Worm (Caenorhabditis elegans) whole organism, L4/young adult: ENCODE measurements around the gene srg-7.

Experiments used
- W03F9.2 ChIP-seq: fragments of 150-350 bp; optimal IDR thresholded peaks from 2 replicates; lab custom pipeline; 2014; ENCODE audit warnings: missing biosample characterization, missing genetic modification characterization
- dao-5 ChIP-seq: sonication (generic microtip); optimal IDR thresholded peaks from 2 replicates; lab custom pipeline; 2016; ENCODE audit warnings: missing genotype, missing genetic modification characterization, moderate library complexity, missing compliant biosample characterization
- him-1 ChIP-seq: sonication (generic microtip); optimal IDR thresholded peaks from 2 replicates; lab custom pipeline; 2016; ENCODE audit warnings: missing genotype, missing genetic modification reagents, missing genetic modification characterization, missing compliant biosample characterization

The srg-7 gene

ce11 chrIII:6268061-6268460, at the start of gene srg-7:
srg-7 (minus strand) TSS chrIII:6268161.
- TF ChIP-seq dao-5 (tag; lab: Kevin White, UChicago) = no peak
- no peak for TF ChIP-seq W03F9.2 (tag; lab: Kevin White, UChicago)
- TF ChIP-seq him-1 (tag; lab: Kevin White, UChicago) = no peak

DNA sequence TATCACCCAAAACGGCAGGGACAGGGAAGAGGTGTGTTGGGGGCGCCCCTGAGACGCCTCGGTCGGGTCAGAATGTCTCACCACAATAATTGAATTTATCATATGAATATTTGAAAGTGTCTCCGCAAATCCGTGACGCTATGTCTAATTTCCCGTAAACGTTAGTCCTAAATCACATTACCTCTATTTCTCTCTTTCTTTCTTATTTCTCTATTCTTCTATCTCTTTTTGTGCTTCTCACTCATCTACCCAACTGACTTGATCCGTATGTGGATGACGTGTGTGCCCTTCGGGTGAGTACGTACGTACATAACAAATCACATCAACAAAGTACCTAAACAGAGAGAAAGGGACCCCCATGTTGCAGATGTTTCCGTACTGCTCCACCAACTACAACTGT, 49.4 kb upstream of the srg-7 start:
- TF ChIP-seq dao-5 (tag; lab: Kevin White, UChicago) (no peak), him-1 (tag; lab: Kevin White, UChicago) (no peak), W03F9.2 (tag; lab: Kevin White, UChicago) (no peak)

ce11 chrIII:6316795-6317194, 48.8 kb upstream of the srg-7 start:
- no peak for TF ChIP-seq W03F9.2 (tag; lab: Kevin White, UChicago)
- no peak for TF ChIP-seq dao-5 (tag; lab: Kevin White, UChicago)
- TF ChIP-seq him-1 (tag; lab: Kevin White, UChicago) = no peak

DNA sequence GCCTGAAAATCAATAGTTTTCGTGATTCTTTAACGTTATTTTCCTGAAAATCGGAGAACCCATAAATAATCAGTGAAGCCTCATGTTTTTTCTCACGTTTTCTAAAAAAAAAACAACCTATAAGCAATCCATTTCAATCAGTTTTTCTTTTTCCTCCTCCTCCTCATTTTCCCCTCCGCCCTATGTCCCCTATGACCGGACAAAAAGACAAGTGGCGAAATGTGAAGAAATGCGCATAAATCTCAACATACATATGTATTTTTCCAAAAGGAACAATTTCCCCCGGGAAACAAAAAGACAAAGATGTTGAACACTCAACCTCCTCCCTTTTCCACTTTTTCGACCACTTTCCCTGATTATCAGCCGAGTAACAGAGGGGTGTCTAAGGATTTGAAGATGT, 47.6 kb upstream of the srg-7 start:
- no peak for TF ChIP-seq W03F9.2 (tag; lab: Kevin White, UChicago)
- no peak for TF ChIP-seq him-1 (tag; lab: Kevin White, UChicago)
- TF ChIP-seq dao-5 (tag; lab: Kevin White, UChicago) = no peak

- TF ChIP-seq dao-5 (tag; lab: Kevin White, UChicago) (no peak), him-1 (tag; lab: Kevin White, UChicago) (no peak), W03F9.2 (tag; lab: Kevin White, UChicago) (no peak)
Observed at ce11 chrIII:6312244-6312643, 44.3 kb upstream of the srg-7 start.

DNA sequence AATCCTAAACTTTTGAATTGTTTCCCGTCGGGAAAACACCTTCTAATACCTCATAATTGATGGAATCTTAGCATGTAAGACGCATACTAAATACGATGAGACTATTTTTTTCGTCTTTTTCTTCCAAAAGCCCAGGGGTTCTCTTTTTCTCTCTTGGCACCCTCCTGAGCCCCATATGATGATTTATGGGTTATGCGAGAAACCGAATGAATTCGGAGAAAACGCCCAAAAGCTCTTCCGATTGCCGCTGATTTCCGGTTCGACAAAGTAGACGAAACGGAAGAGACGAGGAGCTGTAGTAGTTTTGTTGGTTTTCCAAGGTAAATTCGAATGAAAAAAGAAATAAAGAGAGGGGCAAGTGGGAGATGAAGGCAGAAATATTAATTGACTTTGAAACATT, 43.5 kb upstream of the srg-7 start:
- TF ChIP-seq W03F9.2 (tag; lab: Kevin White, UChicago) (no peak), dao-5 (tag; lab: Kevin White, UChicago) (no peak), him-1 (tag; lab: Kevin White, UChicago) (no peak)

DNA sequence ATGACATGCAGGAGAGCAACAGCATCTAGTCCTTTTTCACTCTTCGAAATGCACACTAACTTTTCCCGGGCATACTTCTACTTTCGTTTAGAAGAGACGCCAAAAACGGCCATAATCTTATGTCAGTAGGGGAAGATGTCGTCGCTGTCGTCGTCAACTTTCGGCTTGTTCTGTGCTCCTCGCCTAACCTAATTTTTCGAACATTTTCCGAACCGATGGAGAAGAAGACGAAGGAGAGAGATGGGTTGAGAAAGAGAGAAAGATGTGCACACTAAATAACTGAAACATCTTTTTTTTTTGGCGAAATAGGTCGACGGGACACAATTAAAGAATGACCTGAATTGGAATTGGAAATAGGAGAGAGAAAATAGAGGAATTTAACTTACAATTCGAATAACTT, 42.4 kb upstream of the srg-7 start:
- no peak for TF ChIP-seq dao-5 (tag; lab: Kevin White, UChicago)
- no peak for TF ChIP-seq W03F9.2 (tag; lab: Kevin White, UChicago)
- no peak for TF ChIP-seq him-1 (tag; lab: Kevin White, UChicago)

DNA sequence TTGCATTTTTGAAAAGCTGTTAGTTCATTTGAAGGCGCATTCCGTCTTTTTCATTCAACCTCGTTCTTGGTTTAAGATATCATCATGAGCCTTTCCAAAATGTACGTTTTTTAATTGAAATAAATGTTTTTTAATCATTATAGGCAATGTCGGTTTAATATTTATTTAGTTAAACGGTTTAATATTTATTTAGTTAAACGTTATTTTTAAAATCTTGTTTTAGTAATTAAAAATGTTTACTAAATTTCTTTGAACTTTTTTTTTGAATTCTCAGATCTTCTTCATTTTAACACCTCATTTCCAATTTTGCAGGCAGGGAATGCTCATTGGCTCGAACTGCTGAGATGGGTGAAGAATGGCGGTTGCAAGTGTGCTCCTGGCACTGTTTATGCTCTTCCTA, 41.1 kb upstream of the srg-7 start, which contains the start of gene gar-2:
Gene gar-2, plus strand, starts transcription at position 301 of the 400 bp plus-strand sequence.
- no peak for TF ChIP-seq him-1 (tag; lab: Kevin White, UChicago)
- TF ChIP-seq W03F9.2 (tag; lab: Kevin White, UChicago) = no peak
- no peak for TF ChIP-seq dao-5 (tag; lab: Kevin White, UChicago)

ce11 chrIII:6307832-6308231, 39.9 kb upstream of the srg-7 start:
- TF ChIP-seq him-1 (tag; lab: Kevin White, UChicago) (no peak), W03F9.2 (tag; lab: Kevin White, UChicago) (no peak), dao-5 (tag; lab: Kevin White, UChicago) (no peak)

DNA sequence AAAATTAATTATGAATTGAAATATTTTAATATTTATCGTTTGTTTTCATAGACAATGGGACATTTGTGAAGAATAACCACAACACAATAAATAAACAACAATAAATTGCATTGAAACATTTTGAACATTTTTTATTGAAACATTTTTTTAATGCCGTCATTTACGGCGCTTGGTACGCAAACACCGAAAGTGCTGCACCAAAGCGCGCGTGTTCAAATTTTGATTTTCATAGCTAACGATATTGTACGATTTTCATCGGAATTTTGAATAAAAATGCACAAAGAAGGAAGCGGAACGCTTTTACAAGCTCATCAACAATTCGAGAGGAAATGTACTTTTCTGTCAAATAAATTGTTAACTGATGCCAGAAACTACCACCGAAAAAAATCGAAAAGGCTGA, 35.8 kb upstream of the srg-7 start:
- no peak for TF ChIP-seq him-1 (tag; lab: Kevin White, UChicago)
- TF ChIP-seq W03F9.2 (tag; lab: Kevin White, UChicago) = no peak
- TF ChIP-seq dao-5 (tag; lab: Kevin White, UChicago) = no peak

DNA sequence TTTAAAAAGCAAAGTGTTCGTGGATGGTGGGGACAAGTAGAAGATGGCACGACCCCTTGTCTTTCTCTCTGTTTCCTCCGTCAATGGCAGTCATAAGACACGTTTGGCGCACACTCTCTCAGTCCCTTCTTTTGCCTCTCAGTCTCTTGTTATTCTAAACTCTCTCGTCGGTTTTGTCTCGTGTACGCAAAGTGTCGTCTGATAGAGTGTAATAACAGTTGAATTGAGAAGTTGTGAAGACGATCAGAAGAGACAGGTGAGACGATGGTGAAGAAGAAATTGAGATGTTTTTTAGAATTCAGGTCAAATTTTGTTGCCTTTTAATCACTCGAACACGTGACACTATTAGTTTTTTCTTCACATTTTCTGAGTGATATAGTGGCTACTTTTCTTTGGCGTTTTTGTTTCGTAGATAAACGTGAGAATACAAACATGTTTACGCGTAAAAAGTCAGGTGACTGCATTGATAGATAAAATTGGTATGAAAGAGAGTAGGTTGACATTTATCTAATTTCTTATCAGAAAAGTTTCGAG, 35.2 kb upstream of the srg-7 start, which contains the start of gene F47D12.9:
Gene F47D12.9, minus strand, starts transcription at position 267 of the 534 bp plus-strand sequence.
- TF ChIP-seq him-1 (tag; lab: Kevin White, UChicago) (peak; percentile 45), dao-5 (tag; lab: Kevin White, UChicago) (no peak)

ce11 chrIII:6300297-6300696, 32.3 kb upstream of the srg-7 start:
- TF ChIP-seq him-1 (tag; lab: Kevin White, UChicago) = no peak
- TF ChIP-seq dao-5 (tag; lab: Kevin White, UChicago) = no peak
- no peak for TF ChIP-seq W03F9.2 (tag; lab: Kevin White, UChicago)

ce11 chrIII:6298131-6298530, 30.2 kb upstream of the srg-7 start, which contains the start of gene F47D12.3:
F47D12.3 (plus strand) TSS chrIII:6298461.
- TF ChIP-seq W03F9.2 (tag; lab: Kevin White, UChicago) = no peak
- no peak for TF ChIP-seq him-1 (tag; lab: Kevin White, UChicago)
- TF ChIP-seq dao-5 (tag; lab: Kevin White, UChicago) = no peak

DNA sequence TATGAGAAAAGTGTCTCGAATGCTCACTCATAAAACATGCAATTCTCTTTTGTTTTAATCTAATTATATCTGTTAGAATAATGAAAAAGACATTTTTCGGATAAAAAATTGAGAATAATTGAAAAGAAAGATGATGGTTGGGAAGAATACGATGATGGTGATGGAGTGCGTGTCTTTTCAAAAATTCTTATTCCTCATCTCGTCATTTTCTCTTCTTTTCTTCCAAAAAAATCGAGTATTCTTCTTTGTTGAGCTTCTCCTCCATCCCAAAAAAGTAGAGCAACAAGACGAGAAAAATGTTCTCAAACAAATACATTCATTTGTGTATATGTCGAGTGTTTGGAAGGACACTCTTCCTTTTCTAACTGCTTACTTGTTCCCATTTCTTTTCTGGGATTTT, 29.6 kb upstream of the srg-7 start:
- no peak for TF ChIP-seq W03F9.2 (tag; lab: Kevin White, UChicago)
- no peak for TF ChIP-seq dao-5 (tag; lab: Kevin White, UChicago)
- no peak for TF ChIP-seq him-1 (tag; lab: Kevin White, UChicago)
